Fruit fly (Drosophila melanogaster) whole organism: ENCODE data around the gene FucTA.
A peak's percentile ranks its signal among the peaks of the same experiment; 100 is the strongest.

ENCODE experiments used
- CG8478 ChIP-seq: fragments of >200 bp; optimal IDR thresholded peaks from 2 replicates; lab custom pipeline; 2018; ENCODE audit warnings: inconsistent platforms
- Dll ChIP-seq: fragments of >200 bp; optimal IDR thresholded peaks from 2 replicates; lab custom pipeline; 2017
- EcR ChIP-seq, 2 experiments: fragments of >200 bp; optimal IDR thresholded peaks; 2 replicates each; lab custom pipeline; 2017; ENCODE audit warnings: missing biosample characterization in 2 of 2, missing genetic modification characterization in 2 of 2, missing genetic modification reagents in 2 of 2
- pan ChIP-seq: fragments of >200 bp; optimal IDR thresholded peaks from 2 replicates; lab custom pipeline; 2017
- psq ChIP-seq: fragments of >200 bp; optimal IDR thresholded peaks from 2 replicates; lab custom pipeline; 2017
- usp ChIP-seq: fragments of >200 bp; optimal IDR thresholded peaks from 2 replicates; lab custom pipeline; 2017; ENCODE audit warnings: missing biosample characterization, missing genetic modification characterization, mixed read lengths

Gene FucTA

DNA sequence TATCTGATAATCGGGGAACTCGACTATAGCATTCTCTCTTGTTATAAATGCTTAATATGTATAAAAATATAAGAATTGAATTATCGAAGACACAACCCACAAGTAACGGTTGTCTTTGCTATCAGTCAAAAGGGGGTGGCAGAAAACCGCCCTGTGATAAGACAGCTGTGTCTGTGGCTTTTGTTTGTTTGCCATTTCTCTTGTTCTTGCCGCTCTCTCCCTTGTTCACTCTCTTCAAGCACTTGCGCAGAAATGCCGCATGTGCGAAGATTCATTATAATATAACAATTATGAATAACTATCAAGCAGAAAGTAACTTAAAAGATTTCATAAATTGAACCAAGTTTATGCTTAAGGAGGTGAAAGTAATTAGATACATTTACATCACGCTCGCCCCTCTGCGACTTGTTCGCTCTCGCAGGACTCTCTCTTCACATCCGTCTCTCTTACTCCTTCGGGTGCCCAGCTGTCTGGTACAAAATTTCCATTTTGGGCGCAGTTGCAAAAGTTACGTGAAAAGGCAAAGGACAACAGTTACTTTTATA, at the start of gene FucTA:
TSS of gene FucTA (plus strand) at position 495 of the 545 bp plus-strand sequence.
- TF ChIP-seq Dll (lab: Kevin White, UChicago), result no peak
- no peak for TF ChIP-seq CG8478 (lab: Kevin White, UChicago)
- no peak for TF ChIP-seq EcR (GFP tag; optimal IDR thresholded peaks at IDR 0.05; lab: Kevin White, UChicago)
- no peak for TF ChIP-seq usp (GFP tag; lab: Kevin White, UChicago)
- TF ChIP-seq pan, result no peak
- TF ChIP-seq psq (lab: Kevin White, UChicago), result no peak

DNA sequence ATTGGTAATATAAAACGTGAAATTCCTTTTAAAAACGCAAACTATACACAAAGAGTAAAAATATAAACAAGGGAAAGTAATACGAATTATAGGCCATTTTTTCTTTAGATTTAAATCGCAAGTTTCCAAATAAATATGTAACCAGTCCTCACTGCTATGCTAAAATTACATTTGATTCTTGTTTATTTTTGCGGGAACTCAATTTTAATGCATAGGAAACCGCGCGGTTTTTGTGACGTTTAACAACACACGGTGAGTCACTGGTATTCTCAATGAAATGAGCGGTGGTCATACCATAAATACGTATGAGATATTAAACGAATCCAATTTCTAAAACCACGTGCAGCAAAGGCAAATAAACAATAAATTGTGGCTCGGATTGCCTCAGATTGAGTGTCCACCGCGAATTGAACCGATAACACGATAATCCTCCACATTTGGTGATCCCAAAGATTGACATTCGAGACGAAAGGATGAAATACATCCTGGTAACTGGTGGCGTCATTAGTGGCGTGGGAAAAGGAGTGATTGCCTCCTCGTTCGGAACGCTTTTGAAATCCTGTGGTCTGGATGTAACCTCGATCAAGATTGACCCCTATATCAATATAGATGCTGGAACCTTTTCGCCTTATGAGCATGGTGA, 48.9 kb upstream of the FucTA start, which contains the start of gene Ctps:
TSS of gene Ctps (plus strand) at position 37 of the 643 bp plus-strand sequence.
- no peak for TF ChIP-seq EcR (GFP tag; optimal IDR thresholded peaks at IDR 0.05; lab: Kevin White, UChicago)
- TF ChIP-seq psq (lab: Kevin White, UChicago), result no peak
- TF ChIP-seq CG8478 (lab: Kevin White, UChicago), result no peak
- no peak for TF ChIP-seq pan
- TF ChIP-seq usp (GFP tag; lab: Kevin White, UChicago), result no peak
- TF ChIP-seq Dll (lab: Kevin White, UChicago), result no peak

dm6 chr3L:15098659-15099512, 48.1 kb upstream of the FucTA start:
- no peak for TF ChIP-seq EcR (GFP tag; optimal IDR thresholded peaks at IDR 0.05; lab: Kevin White, UChicago)
- no peak for TF ChIP-seq psq (lab: Kevin White, UChicago)
- no peak for TF ChIP-seq CG8478 (lab: Kevin White, UChicago)
- no peak for TF ChIP-seq usp (GFP tag; lab: Kevin White, UChicago)
- TF ChIP-seq pan, result no peak
- TF ChIP-seq Dll (lab: Kevin White, UChicago), result no peak

DNA sequence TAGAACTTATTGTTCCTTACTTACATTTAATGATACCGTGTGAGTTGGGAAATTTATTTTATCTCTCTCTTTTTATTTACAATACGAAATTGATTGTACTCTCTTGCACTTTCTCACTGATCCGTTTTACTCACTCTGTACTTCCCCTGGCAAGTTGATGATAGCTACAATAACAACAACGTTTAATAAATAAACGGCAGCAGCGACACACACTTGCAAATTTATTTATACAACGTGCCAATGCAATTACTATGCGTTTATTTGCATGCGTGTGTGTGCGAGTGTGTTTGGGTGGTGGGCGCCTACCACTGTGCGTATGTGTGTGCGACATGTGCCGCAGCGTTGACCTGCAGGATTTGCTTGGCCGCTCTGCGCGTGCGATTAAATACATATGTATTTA, 47.4 kb upstream of the FucTA start:
- no peak for TF ChIP-seq Dll (lab: Kevin White, UChicago)
- TF ChIP-seq EcR (GFP tag; optimal IDR thresholded peaks at IDR 0.05; lab: Kevin White, UChicago), result no peak
- TF ChIP-seq usp (GFP tag; lab: Kevin White, UChicago), result no peak
- TF ChIP-seq pan, result no peak
- TF ChIP-seq psq (lab: Kevin White, UChicago), result no peak
- TF ChIP-seq CG8478 (lab: Kevin White, UChicago), result no peak

dm6 chr3L:15100983-15101382, 46.0 kb upstream of the FucTA start:
- TF ChIP-seq EcR (GFP tag; optimal IDR thresholded peaks at IDR 0.05; lab: Kevin White, UChicago) (no peak), CG8478 (lab: Kevin White, UChicago) (no peak), usp (GFP tag; lab: Kevin White, UChicago) (no peak), Dll (lab: Kevin White, UChicago) (no peak), pan (no peak), psq (lab: Kevin White, UChicago) (no peak)

- TF ChIP-seq Dll (lab: Kevin White, UChicago), result peak; percentile 68
- no peak for TF ChIP-seq CG8478 (lab: Kevin White, UChicago)
- TF ChIP-seq usp (GFP tag; lab: Kevin White, UChicago), result no peak
These were observed 45.1 kb upstream of the FucTA start for dm6 chr3L:15101639-15102413.

DNA sequence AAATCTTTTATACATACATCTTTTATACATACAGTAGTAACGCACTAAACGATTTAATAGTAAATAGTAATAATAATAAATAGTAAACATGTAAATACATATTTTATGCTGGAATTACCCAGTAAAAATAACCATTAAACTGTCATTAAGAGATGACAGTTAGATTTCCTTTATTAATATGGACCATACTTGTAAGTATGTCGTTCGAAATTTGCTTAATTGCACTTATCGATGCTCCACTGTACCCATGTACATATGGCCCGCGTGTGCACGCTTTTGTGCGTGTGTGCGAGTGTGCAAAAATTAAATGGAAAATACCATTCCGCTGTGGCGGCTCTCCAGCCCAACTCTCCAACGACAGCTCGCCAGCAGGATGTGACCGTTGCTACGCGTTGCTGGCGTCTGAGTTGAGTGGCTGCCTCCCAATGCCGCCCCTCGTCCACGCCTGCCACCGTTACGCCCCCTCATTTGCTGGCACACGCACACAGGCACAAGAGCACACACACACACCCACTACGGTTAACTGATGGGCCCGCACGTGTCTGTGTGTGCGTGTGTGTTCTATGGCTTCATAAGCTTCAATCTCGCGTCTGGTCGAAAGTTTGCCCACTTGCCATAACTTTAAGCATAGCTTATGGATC, 44.1 kb upstream of the FucTA start:
- peak; percentile 28 for TF ChIP-seq Dll (lab: Kevin White, UChicago)
- TF ChIP-seq pan, result no peak

DNA sequence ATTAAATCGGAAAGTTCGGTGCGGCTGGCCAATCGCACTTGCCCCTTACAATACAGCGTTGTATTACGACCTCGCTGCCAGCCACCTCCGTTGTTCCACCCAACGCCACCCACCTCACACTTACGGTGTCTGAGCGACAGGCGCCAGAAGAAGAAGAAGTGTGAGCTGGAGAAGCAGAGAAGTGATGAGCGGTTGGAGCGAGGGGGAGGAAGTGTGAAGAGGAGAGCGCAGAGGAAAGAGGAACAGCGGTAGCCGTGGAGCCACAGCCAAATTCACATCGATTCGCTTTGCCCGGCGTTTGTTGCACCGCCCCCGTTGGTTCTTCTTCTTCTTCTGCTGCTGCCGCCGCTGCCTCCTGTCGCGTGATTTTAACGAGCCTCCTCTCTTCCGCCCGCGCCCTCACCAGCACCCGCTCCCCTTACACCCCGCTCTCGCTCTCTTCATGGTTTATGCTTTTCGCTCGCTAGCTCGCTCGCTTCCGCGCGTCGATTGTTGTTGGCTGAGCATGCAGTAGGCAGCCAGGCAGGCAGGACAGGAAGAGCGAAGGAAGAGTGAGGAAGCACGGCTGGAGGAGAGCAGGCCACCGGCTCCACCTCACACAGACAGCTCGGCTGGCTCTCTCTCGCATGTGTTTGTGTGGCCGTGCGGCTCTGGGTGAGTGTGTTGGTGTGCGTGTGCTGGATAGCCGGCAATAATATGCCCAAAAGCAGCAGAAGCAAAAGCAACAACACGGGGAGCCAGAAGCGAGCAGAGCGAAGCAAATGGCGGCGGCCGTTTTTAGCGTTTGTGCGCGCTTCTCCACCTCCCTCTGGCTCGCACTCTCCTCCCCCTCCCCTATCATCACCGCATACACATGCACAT, 42.7 kb upstream of the FucTA start:
- TF ChIP-seq CG8478 (lab: Kevin White, UChicago) (peak; percentile 21), usp (GFP tag; lab: Kevin White, UChicago) (no peak), Dll (lab: Kevin White, UChicago) (peak; percentile 65), pan (no peak), EcR (GFP tag; optimal IDR thresholded peaks at IDR 0.05; lab: Kevin White, UChicago) (no peak)

- TF ChIP-seq CG8478 (lab: Kevin White, UChicago) (no peak), EcR (GFP tag; optimal IDR thresholded peaks at IDR 0.05; lab: Kevin White, UChicago) (no peak), Dll (lab: Kevin White, UChicago) (no peak), pan (no peak), usp (GFP tag; lab: Kevin White, UChicago) (no peak)
These were observed 41.9 kb upstream of the FucTA start for dm6 chr3L:15104849-15105555.
